Worm (Caenorhabditis elegans) whole organism, midembryonic: ENCODE measurements around the gene gst-14.

ENCODE experiments used
- T22C8.4 ChIP-seq: fragments of 200-800 bp; sonication (Bioruptor generic); IDR thresholded peaks from 2 replicates; pipeline ENCODE4 v1.3.6; 2022; ENCODE audit warnings: missing genetic modification characterization, missing compliant biosample characterization
- cog-1 ChIP-seq: sonication (generic microtip); optimal IDR thresholded peaks from 2 replicates; lab custom pipeline; 2016; ENCODE audit warnings: missing genetic modification characterization, missing compliant biosample characterization
- flt-1 ChIP-seq: fragments of 200-800 bp; sonication (Bioruptor generic); IDR thresholded peaks from 2 replicates; pipeline ENCODE4 v1.3.6; 2022; ENCODE audit warnings: missing genetic modification characterization, missing compliant biosample characterization
- klf-2 ChIP-seq: fragments of 200-800 bp; sonication (Bioruptor generic); conservative IDR thresholded peaks from 2 replicates; pipeline ENCODE4 v1.3.6; 2022; ENCODE audit warnings: missing genetic modification reagents, missing genetic modification characterization, missing compliant biosample characterization
- med-1 ChIP-seq: sonication (generic microtip); optimal IDR thresholded peaks from 2 replicates; lab custom pipeline; 2017; ENCODE audit warnings: missing genetic modification characterization, mild to moderate bottlenecking, missing compliant biosample characterization, antibody characterized with exemption, missing genetic modification reagents; ENCODE audit not compliant: insufficient read depth
- ref-1 ChIP-seq: fragments of 200-800 bp; sonication (Bioruptor generic); conservative IDR thresholded peaks from 2 replicates; pipeline ENCODE4 v1.3.6; 2022; ENCODE audit warnings: missing genetic modification reagents, missing genetic modification characterization, missing compliant biosample characterization
- tab-1 ChIP-seq: fragments of 200-800 bp; sonication (Bioruptor generic); IDR thresholded peaks from 2 replicates; pipeline ENCODE4 v1.3.6; 2022; ENCODE audit warnings: missing genetic modification characterization, missing compliant biosample characterization
- ztf-23 ChIP-seq: fragments of 200-800 bp; sonication (Bioruptor generic); IDR thresholded peaks from 2 replicates; pipeline ENCODE4 v1.3.6; 2022; ENCODE audit warnings: missing genetic modification reagents, missing genetic modification characterization, missing compliant biosample characterization
- ztf-29 ChIP-seq: fragments of 200-800 bp; sonication (Bioruptor generic); IDR thresholded peaks from 2 replicates; pipeline ENCODE4 v1.3.6; 2022; ENCODE audit warnings: missing genetic modification reagents, missing genetic modification characterization, missing compliant biosample characterization

Gene gst-14

DNA sequence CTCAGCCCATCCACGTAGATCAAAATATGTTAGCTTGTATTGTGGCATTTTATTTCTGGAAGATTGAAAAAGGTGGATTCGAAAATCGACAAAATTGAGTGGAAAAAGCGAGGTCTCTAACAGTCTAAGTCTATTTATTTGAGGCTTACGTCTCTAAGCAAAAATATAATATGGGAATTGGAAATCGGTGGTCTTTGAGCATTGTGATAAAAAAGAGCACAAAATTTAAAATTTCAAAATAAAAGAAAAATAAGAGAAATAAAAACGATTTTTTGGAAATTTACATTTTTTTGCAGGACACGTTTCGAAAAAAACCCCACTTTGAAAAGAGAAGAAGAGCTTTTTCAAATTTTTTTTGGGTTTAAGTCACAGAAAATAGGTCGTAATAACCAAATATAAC, 2.8 kb downstream of the gst-14 start, which contains the start of gene gst-15:
gst-15 (minus strand) TSS at position 101 of the 400 bp plus-strand sequence.
- TF ChIP-seq ztf-23 = no peak
- TF ChIP-seq cog-1 (tag; lab: Kevin White, UChicago) = no peak
- TF ChIP-seq klf-2 (GFP tag; lab: Robert Waterston, UW) = no peak
- no peak for TF ChIP-seq T22C8.4 (GFP tag; lab: Robert Waterston, UW)
- TF ChIP-seq tab-1 = no peak
- TF ChIP-seq ztf-29 = no peak
- no peak for TF ChIP-seq med-1 (GFP tag; lab: Kevin White, UChicago)
- TF ChIP-seq ref-1 (GFP tag; lab: Robert Waterston, UW) = no peak
- TF ChIP-seq flt-1 (GFP tag; lab: Robert Waterston, UW) = no peak

DNA sequence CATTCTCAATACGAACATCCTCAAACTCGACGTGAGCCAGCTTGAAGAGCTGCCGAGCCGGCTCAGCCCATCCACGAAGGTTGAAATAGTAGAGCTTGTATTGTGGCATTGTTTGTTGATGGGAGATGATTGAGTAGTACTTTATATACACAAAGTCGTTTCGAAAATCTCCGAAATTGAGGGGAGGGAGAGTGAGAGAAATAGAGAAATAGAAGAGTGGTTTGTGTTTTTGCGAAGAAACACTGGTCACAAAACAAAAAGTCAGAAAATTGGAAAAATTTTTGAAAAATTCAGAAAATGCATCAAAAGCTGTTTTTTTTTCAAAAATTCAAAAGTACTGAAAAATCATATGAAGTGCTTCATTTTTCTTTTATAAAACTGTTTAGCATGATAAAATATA, 4.7 kb downstream of the gst-14 start, which contains the start of gene gst-24:
gst-24 (minus strand) TSS at position 181 of the 400 bp plus-strand sequence.
- TF ChIP-seq ztf-23 (no peak), T22C8.4 (GFP tag; lab: Robert Waterston, UW) (no peak), ref-1 (GFP tag; lab: Robert Waterston, UW) (no peak), cog-1 (tag; lab: Kevin White, UChicago) (no peak), flt-1 (GFP tag; lab: Robert Waterston, UW) (no peak), tab-1 (no peak), klf-2 (GFP tag; lab: Robert Waterston, UW) (no peak), ztf-29 (no peak), med-1 (GFP tag; lab: Kevin White, UChicago) (no peak)

DNA sequence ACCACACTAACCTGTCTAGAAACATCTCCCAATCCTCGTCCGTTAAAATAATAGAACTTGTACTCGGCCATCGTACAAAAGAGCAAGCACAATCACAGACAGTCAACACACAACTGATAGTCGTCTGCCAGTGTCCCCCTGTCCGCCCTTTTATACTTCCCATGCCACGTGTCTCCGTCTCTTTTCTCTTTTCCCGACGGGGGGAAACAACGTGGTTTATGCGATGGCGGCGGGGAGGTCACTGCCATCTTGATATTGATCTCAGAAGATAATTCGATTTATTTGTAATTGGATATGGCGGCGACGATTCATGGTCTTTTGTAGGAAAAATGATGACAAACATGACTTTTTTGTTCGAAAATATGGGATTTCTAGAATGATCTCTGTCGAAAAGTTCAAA, 6.2 kb downstream of the gst-14 start, which contains the start of gene gst-20:
gst-20 (minus strand) TSS at position 170 of the 400 bp plus-strand sequence.
- TF ChIP-seq tab-1 (no peak), med-1 (GFP tag; lab: Kevin White, UChicago) (no peak), ztf-23 (no peak), klf-2 (GFP tag; lab: Robert Waterston, UW) (no peak), flt-1 (GFP tag; lab: Robert Waterston, UW) (no peak), ztf-29 (no peak), cog-1 (tag; lab: Kevin White, UChicago) (no peak), ref-1 (GFP tag; lab: Robert Waterston, UW) (no peak), T22C8.4 (GFP tag; lab: Robert Waterston, UW) (no peak)

DNA sequence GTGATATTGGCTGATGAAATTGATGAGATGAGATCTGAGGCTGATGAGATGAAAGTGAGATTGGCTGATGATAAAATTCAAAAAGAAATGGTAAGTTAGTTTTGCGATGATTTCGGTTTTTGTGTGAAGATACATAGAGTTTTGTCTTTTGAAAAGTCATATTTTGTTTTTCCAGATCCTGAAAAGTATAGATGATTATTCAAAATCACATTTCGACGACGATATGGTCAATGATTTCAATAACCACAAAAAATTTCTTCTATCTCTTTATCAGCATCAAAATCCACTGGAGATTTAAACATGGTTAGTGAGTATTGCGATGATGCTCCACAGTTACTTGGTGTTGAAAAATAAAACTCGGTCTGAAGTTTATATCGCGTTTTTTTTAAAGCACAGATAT, 15.0 kb downstream of the gst-14 start, which contains the start of gene csp-1:
csp-1 (plus strand) TSS at position 301 of the 400 bp plus-strand sequence.
- TF ChIP-seq cog-1 (tag; lab: Kevin White, UChicago) (no peak), tab-1 (no peak), med-1 (GFP tag; lab: Kevin White, UChicago) (no peak), ztf-29 (no peak), T22C8.4 (GFP tag; lab: Robert Waterston, UW) (no peak), ztf-23 (no peak), ref-1 (GFP tag; lab: Robert Waterston, UW) (no peak)

DNA sequence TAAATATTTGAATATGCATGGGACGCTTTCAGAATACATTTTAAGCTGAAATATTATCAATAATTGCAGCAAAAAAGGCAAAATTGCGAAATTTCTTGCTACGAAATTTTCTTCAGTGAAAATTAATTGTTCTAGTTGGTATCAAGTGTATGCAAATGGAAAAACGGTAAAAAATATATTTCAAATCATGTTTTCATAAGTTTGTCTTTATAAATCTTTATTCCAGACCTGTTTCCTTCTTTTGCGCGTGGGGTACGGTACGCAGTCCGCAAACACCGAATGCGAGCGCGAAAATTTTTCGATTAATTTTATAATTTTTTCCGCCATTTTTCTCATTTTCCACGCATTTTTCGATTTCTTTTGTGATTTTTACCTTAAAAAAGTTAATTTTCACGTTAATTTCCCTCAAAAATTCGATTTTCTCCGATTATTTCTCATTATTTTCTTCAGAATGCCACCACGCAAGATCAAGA, 19.4 kb downstream of the gst-14 start, which contains the start of the genes fbxc-23 and csc-1:
fbxc-23 (minus strand) TSS at position 51 of the 473 bp plus-strand sequence.
csc-1 (plus strand) TSS at position 451 of the 473 bp plus-strand sequence.
- TF ChIP-seq med-1 (GFP tag; lab: Kevin White, UChicago) (no peak), flt-1 (GFP tag; lab: Robert Waterston, UW) (no peak), T22C8.4 (GFP tag; lab: Robert Waterston, UW) (no peak), ref-1 (GFP tag; lab: Robert Waterston, UW) (no peak), tab-1 (no peak), klf-2 (GFP tag; lab: Robert Waterston, UW) (no peak), ztf-23 (no peak), cog-1 (tag; lab: Kevin White, UChicago) (no peak), ztf-29 (no peak)

DNA sequence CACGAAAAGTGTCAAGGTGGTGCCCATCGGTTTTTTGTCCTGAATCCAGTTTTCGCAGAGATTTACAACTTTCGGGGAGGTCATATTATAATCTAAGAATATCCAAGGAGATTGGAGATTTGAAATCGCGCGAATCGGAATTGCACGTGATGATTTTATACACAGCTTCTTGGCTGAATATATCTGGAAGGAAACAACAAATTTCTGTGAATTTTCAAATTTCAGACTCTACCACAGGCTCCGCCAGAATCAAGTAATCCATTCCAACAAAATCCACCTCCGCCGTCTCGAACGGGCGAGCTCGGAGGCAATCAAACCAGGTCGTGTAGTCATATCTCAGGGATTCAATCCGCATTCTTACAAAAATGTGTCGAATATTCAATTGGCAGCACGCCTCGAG, 20.6 kb downstream of the gst-14 start:
- TF ChIP-seq ztf-29 = no peak
- no peak for TF ChIP-seq tab-1
- no peak for TF ChIP-seq klf-2 (GFP tag; lab: Robert Waterston, UW)
- TF ChIP-seq ref-1 (GFP tag; lab: Robert Waterston, UW) = no peak
- no peak for TF ChIP-seq ztf-23
- TF ChIP-seq flt-1 (GFP tag; lab: Robert Waterston, UW) = no peak
- TF ChIP-seq T22C8.4 (GFP tag; lab: Robert Waterston, UW) = no peak
- TF ChIP-seq med-1 (GFP tag; lab: Kevin White, UChicago) = no peak

DNA sequence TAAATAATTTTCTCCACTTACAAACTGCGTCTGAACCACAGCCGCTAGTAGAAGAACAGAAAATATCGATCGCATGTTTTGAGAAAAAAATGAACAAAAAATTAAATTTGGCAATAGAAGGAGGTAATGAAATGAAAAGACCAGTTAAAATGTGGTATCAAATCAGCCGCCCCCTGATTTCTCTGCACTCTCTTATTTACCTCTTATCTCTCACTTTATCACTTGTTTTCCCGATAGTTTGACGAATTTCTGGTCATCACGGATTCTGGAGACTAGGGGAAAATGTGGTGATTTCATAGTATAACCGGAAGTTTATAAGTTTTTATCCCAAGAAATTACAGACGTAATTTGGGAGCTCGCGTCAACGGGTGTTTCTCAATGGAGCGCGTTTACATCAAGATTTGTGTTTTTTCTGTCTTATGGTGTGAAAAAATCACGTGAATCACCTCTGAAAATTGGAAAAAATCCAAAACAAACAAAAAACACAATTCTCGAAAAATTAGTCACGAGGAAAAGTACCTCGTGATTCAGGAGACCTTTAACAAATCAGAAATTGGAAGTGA, 22.2 kb downstream of the gst-14 start, which contains the start of gene clec-146:
clec-146 (minus strand) TSS at position 116 of the 563 bp plus-strand sequence.
- no peak for TF ChIP-seq flt-1 (GFP tag; lab: Robert Waterston, UW)
- no peak for TF ChIP-seq tab-1
- no peak for TF ChIP-seq ref-1 (GFP tag; lab: Robert Waterston, UW)
- TF ChIP-seq med-1 (GFP tag; lab: Kevin White, UChicago) = no peak
- TF ChIP-seq ztf-29 = no peak
- no peak for TF ChIP-seq cog-1 (tag; lab: Kevin White, UChicago)
- no peak for TF ChIP-seq ztf-23
- TF ChIP-seq klf-2 (GFP tag; lab: Robert Waterston, UW) = no peak
- TF ChIP-seq T22C8.4 (GFP tag; lab: Robert Waterston, UW) = no peak

DNA sequence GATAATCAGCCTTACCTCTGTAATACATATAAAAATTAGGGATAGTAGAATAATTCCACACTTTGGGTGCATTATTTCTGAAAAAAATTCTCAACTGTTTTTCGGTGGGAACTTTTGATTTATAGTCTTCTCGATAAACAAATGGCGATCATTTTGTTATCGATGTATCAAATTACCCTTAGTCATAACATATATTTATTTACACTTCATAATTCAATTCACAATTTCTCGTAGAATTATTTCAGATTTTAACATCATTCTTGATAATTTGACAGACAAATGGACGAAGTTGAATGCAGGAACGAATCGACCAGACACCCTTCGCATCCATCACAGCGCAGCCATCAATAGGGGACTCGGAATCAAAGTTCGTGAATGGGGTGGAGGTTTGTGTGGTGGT, 25.4 kb downstream of the gst-14 start, which contains the start of gene clec-145:
clec-145 (minus strand) TSS at position 101 of the 400 bp plus-strand sequence.
- TF ChIP-seq klf-2 (GFP tag; lab: Robert Waterston, UW) = no peak
- no peak for TF ChIP-seq ref-1 (GFP tag; lab: Robert Waterston, UW)
- TF ChIP-seq tab-1 = no peak
- TF ChIP-seq ztf-29 = no peak
- TF ChIP-seq flt-1 (GFP tag; lab: Robert Waterston, UW) = no peak
- no peak for TF ChIP-seq T22C8.4 (GFP tag; lab: Robert Waterston, UW)
- TF ChIP-seq med-1 (GFP tag; lab: Kevin White, UChicago) = no peak
- TF ChIP-seq cog-1 (tag; lab: Kevin White, UChicago) = no peak
- TF ChIP-seq ztf-23 = no peak

DNA sequence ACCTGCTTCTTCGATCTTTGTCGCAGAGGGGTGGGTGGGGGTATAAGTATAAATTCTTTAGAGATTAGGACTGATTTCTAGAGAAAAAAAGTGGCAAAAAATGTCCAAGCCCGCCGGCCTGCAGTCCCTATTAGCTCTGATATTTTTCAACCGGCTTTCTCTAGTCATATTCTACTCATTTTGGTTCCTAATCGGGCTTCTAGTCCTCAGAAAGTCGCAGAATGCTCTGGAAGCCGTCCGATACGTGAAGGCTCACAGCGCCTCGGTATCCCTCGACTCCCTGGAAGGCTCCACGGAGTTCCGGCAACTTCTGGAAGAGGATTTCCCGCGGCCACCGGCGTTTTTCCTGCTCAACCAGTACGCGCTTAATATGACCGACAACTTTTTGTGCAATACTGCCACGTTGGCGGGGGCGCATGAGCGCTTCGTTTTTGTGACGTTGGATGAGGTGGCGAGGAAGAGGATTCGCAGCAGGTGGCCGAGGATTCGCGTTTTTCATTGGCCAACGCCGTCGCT, 30.2 kb downstream of the gst-14 start, which contains the start of gene Y48E1B.8:
Y48E1B.8 (plus strand) TSS at position 51 of the 516 bp plus-strand sequence.
- TF ChIP-seq klf-2 (GFP tag; lab: Robert Waterston, UW) = no peak
- TF ChIP-seq flt-1 (GFP tag; lab: Robert Waterston, UW) = no peak
- TF ChIP-seq ztf-23 = no peak
- no peak for TF ChIP-seq cog-1 (tag; lab: Kevin White, UChicago)
- no peak for TF ChIP-seq med-1 (GFP tag; lab: Kevin White, UChicago)
- TF ChIP-seq tab-1 = no peak
